Fruit fly (Drosophila melanogaster) whole organism, embryonic: ENCODE measurements around the gene CG13085.

Experiments used
- Ada2b ChIP-seq: fragments of 200-800 bp; sonication (Bioruptor generic); IDR thresholded peaks from 2 replicates; pipeline ENCODE4 v1.3.6; 2022; ENCODE audit warnings: missing biosample characterization, missing genetic modification characterization
- CG10209 ChIP-seq: fragments of 200-800 bp; sonication (Bioruptor generic); optimal IDR thresholded peaks from 3 replicates; lab custom pipeline; 2017; ENCODE audit warnings: missing biosample characterization, mild to moderate bottlenecking, missing genetic modification characterization, missing genetic modification reagents
- CG11093 ChIP-seq: fragments of 200-800 bp; sonication (Bioruptor generic); IDR thresholded peaks from 3 replicates; pipeline ENCODE4 v1.3.6; 2022; ENCODE audit warnings: missing biosample characterization, missing genetic modification characterization
- CG12299 ChIP-seq: fragments of 200-800 bp; sonication (Bioruptor generic); optimal IDR thresholded peaks from 2 replicates; lab custom pipeline; 2018; ENCODE audit warnings: missing biosample characterization, mild to moderate bottlenecking, missing genetic modification characterization
- CG1233 ChIP-seq: fragments of 200-800 bp; sonication (Bioruptor generic); optimal IDR thresholded peaks from 4 replicates; lab custom pipeline; 2018; ENCODE audit warnings: missing biosample characterization, mild to moderate bottlenecking, missing genetic modification characterization
- CG12391 ChIP-seq: fragments of 200-800 bp; sonication (Bioruptor generic); optimal IDR thresholded peaks from 3 replicates; lab custom pipeline; 2018; ENCODE audit warnings: missing biosample characterization, mild to moderate bottlenecking, missing genetic modification characterization, moderate library complexity
- CG12769 ChIP-seq: fragments of 200-800 bp; sonication (Bioruptor generic); optimal IDR thresholded peaks from 2 replicates; lab custom pipeline; 2019; ENCODE audit warnings: missing biosample characterization, mild to moderate bottlenecking, missing genetic modification characterization, moderate library complexity
- CG17328 ChIP-seq: fragments of 200-800 bp; sonication (Bioruptor generic); IDR thresholded peaks from 2 replicates; pipeline ENCODE4 v1.3.6; 2022; ENCODE audit warnings: missing biosample characterization, missing genetic modification characterization
- CG17385 ChIP-seq: fragments of 200-800 bp; sonication (Bioruptor generic); optimal IDR thresholded peaks from 3 replicates; lab custom pipeline; 2018; ENCODE audit warnings: missing biosample characterization, mild to moderate bottlenecking, missing genetic modification characterization
- CG17912 ChIP-seq: fragments of 200-800 bp; sonication (Bioruptor generic); optimal IDR thresholded peaks from 2 replicates; lab custom pipeline; 2018; ENCODE audit warnings: missing biosample characterization, mild to moderate bottlenecking, missing genetic modification characterization
- CG18476 ChIP-seq: fragments of 200-800 bp; sonication (Bioruptor generic); optimal IDR thresholded peaks from 2 replicates; lab custom pipeline; 2016; ENCODE audit warnings: missing biosample characterization, mild to moderate bottlenecking, missing genetic modification characterization
- CG18599 ChIP-seq: fragments of 200-800 bp; sonication (Bioruptor generic); optimal IDR thresholded peaks from 3 replicates; lab custom pipeline; 2017; ENCODE audit warnings: missing biosample characterization, missing genetic modification characterization, mild to moderate bottlenecking, moderate library complexity, missing genetic modification reagents
- CG2712 ChIP-seq: fragments of 200-800 bp; optimal IDR thresholded peaks from 3 replicates; lab custom pipeline; 2019; ENCODE audit warnings: missing biosample characterization, mild to moderate bottlenecking, missing genetic modification characterization, moderate library complexity
- CG3281 ChIP-seq: fragments of 200-800 bp; sonication (Bioruptor generic); optimal IDR thresholded peaks from 3 replicates; lab custom pipeline; 2017; ENCODE audit warnings: missing biosample characterization, mild to moderate bottlenecking, missing genetic modification characterization
- CG34224 ChIP-seq: fragments of 200-800 bp; sonication (Bioruptor generic); IDR thresholded peaks from 3 replicates; pipeline ENCODE4 v1.3.6; 2022; ENCODE audit warnings: missing biosample characterization, missing genetic modification characterization; ENCODE audit not compliant: partially characterized antibody
- CG42726 ChIP-seq: fragments of 200-800 bp; sonication (Bioruptor generic); IDR thresholded peaks from 2 replicates; pipeline ENCODE4 v1.3.6; 2022; ENCODE audit warnings: missing biosample characterization, missing genetic modification characterization; ENCODE audit not compliant: partially characterized antibody
- CG5953 ChIP-seq: fragments of 200-800 bp; sonication (Bioruptor generic); IDR thresholded peaks from 2 replicates; pipeline ENCODE4 v1.3.6; 2022; ENCODE audit warnings: missing biosample characterization, missing genetic modification characterization
- CG6272 ChIP-seq: fragments of 200-800 bp; sonication (Bioruptor generic); IDR thresholded peaks from 2 replicates; pipeline ENCODE4 v1.3.6; 2022; ENCODE audit warnings: missing biosample characterization, missing genetic modification characterization
- CG6654 ChIP-seq: fragments of 200-800 bp; sonication (Bioruptor generic); optimal IDR thresholded peaks from 2 replicates; lab custom pipeline; 2017; ENCODE audit warnings: missing biosample characterization, mild to moderate bottlenecking, missing genetic modification characterization
- CG7357 ChIP-seq: fragments of 200-800 bp; sonication (Bioruptor generic); IDR thresholded peaks from 3 replicates; pipeline ENCODE4 v1.3.6; 2022; ENCODE audit warnings: missing biosample characterization, missing genetic modification characterization
- CG8944 ChIP-seq: fragments of 200-800 bp; sonication (Bioruptor generic); optimal IDR thresholded peaks from 3 replicates; lab custom pipeline; 2016; ENCODE audit warnings: missing biosample characterization, missing genetic modification characterization
- CG9215 ChIP-seq: fragments of 200-800 bp; sonication (Bioruptor generic); IDR thresholded peaks from 2 replicates; pipeline ENCODE4 v1.3.6; 2022; ENCODE audit warnings: missing biosample characterization, missing genetic modification characterization
- Dek ChIP-seq: fragments of 200-800 bp; sonication (Bioruptor generic); optimal IDR thresholded peaks from 3 replicates; lab custom pipeline; 2019; ENCODE audit warnings: missing biosample characterization, mild to moderate bottlenecking, missing genetic modification characterization, moderate library complexity
- Ets65A ChIP-seq: fragments of 200-800 bp; sonication (Bioruptor generic); peaks from one replicate; lab custom pipeline; 2016; ENCODE audit warnings: missing biosample characterization, missing genetic modification characterization
- Gug ChIP-seq: fragments of 200-800 bp; sonication (Bioruptor generic); IDR thresholded peaks from 4 replicates; pipeline ENCODE4 v1.3.6; 2022; ENCODE audit warnings: missing biosample characterization, missing genetic modification characterization
- Jarid2 ChIP-seq: fragments of 200-800 bp; sonication (Bioruptor generic); optimal IDR thresholded peaks from 3 replicates; lab custom pipeline; 2017; ENCODE audit warnings: mild to moderate bottlenecking, missing biosample characterization, missing genetic modification reagents, missing genetic modification characterization
- Mad ChIP-seq: fragments of 200-800 bp; sonication (Bioruptor generic); optimal IDR thresholded peaks from 2 replicates; lab custom pipeline; 2016; ENCODE audit warnings: missing biosample characterization, missing genetic modification characterization
- Med ChIP-seq: fragments of 200-800 bp; sonication (Bioruptor generic); peaks from one replicate; lab custom pipeline; 2016; ENCODE audit warnings: missing biosample characterization, missing genetic modification characterization, mild to moderate bottlenecking, inconsistent platforms, moderate library complexity
- Meics ChIP-seq: fragments of 200-800 bp; sonication (Bioruptor generic); optimal IDR thresholded peaks from 2 replicates; lab custom pipeline; 2017; ENCODE audit warnings: missing biosample characterization, mild to moderate bottlenecking, missing genetic modification characterization
- Rx ChIP-seq: fragments of 200-800 bp; sonication (Bioruptor generic); IDR thresholded peaks from 2 replicates; pipeline ENCODE4 v1.3.6; 2022; ENCODE audit warnings: missing biosample characterization, missing genetic modification characterization
- ac ChIP-seq: fragments of 200-800 bp; sonication (Bioruptor generic); optimal IDR thresholded peaks from 3 replicates; lab custom pipeline; 2017; ENCODE audit warnings: missing biosample characterization, mild to moderate bottlenecking, missing genetic modification characterization
- ash1 ChIP-seq: fragments of 200-800 bp; sonication (Bioruptor generic); optimal IDR thresholded peaks from 2 replicates; lab custom pipeline; 2018; ENCODE audit warnings: missing biosample characterization, mild to moderate bottlenecking, missing genetic modification characterization
- ato ChIP-seq: fragments of 200-800 bp; sonication (Bioruptor generic); IDR thresholded peaks from 2 replicates; pipeline ENCODE4 v1.3.6; 2022; ENCODE audit warnings: missing biosample characterization, missing genetic modification characterization; ENCODE audit not compliant: partially characterized antibody
- cas ChIP-seq: fragments of 200-800 bp; sonication (Bioruptor generic); IDR thresholded peaks from 2 replicates; pipeline ENCODE4 v1.3.6; 2022; ENCODE audit warnings: missing biosample characterization, missing genetic modification characterization
- cg ChIP-seq: fragments of 200-800 bp; sonication (Bioruptor generic); optimal IDR thresholded peaks from 3 replicates; lab custom pipeline; 2019; ENCODE audit warnings: missing biosample characterization, mild to moderate bottlenecking, missing genetic modification characterization, moderate library complexity
- corto ChIP-seq: fragments of 200-800 bp; sonication (Bioruptor generic); optimal IDR thresholded peaks from 2 replicates; lab custom pipeline; 2016; ENCODE audit warnings: missing biosample characterization, mild to moderate bottlenecking, missing genetic modification characterization, moderate library complexity
- dpn ChIP-seq, 2 experiments: fragments of 200-800 bp; sonication (Bioruptor generic); optimal IDR thresholded peaks; 3 replicates each; lab custom pipeline; 2016; ENCODE audit warnings: missing biosample characterization in 2 of 2, missing genetic modification characterization in 2 of 2
- esg ChIP-seq: fragments of 200-800 bp; sonication (Bioruptor generic); conservative IDR thresholded peaks from 2 replicates; pipeline ENCODE4 v1.3.6; 2022; ENCODE audit warnings: missing biosample characterization, missing genetic modification characterization
- ewg ChIP-seq: fragments of 200-800 bp; sonication (Bioruptor generic); optimal IDR thresholded peaks from 3 replicates; lab custom pipeline; 2017; ENCODE audit warnings: mild to moderate bottlenecking, missing biosample characterization, missing genetic modification reagents, missing genetic modification characterization
- fu2 ChIP-seq: fragments of 200-800 bp; sonication (Bioruptor generic); optimal IDR thresholded peaks from 2 replicates; lab custom pipeline; 2016; ENCODE audit warnings: missing biosample characterization, missing genetic modification characterization
- gro ChIP-seq: fragments of 200-800 bp; sonication (Bioruptor generic); optimal IDR thresholded peaks from 2 replicates; lab custom pipeline; 2016; ENCODE audit warnings: missing biosample characterization, missing genetic modification characterization
- gsb ChIP-seq: fragments of 200-800 bp; sonication (Bioruptor generic); IDR thresholded peaks from 2 replicates; pipeline ENCODE4 v1.3.6; 2022; ENCODE audit warnings: missing biosample characterization, missing genetic modification characterization
- mirr ChIP-seq: fragments of 200-800 bp; sonication (Bioruptor generic); optimal IDR thresholded peaks from 3 replicates; lab custom pipeline; 2018; ENCODE audit warnings: missing biosample characterization, mild to moderate bottlenecking, missing genetic modification characterization
- p53 ChIP-seq: fragments of 200-800 bp; sonication (Bioruptor generic); optimal IDR thresholded peaks from 2 replicates; lab custom pipeline; 2016; ENCODE audit warnings: missing biosample characterization, missing genetic modification characterization
- pita ChIP-seq: fragments of 200-800 bp; sonication (Bioruptor generic); optimal IDR thresholded peaks from 2 replicates; lab custom pipeline; 2017; ENCODE audit warnings: missing biosample characterization, mild to moderate bottlenecking, missing genetic modification characterization
- prd ChIP-seq, 3 experiments: fragments of >200 bp in 2 of 3; fragments of 200-800 bp in 1 of 3; sonication (Bioruptor generic) in 1 of 3; optimal IDR thresholded peaks in 2 of 3; IDR thresholded peaks in 1 of 3; 2 replicates in 2 of 3; 3 replicates in 1 of 3; pipeline versions ENCODE4 v1.3.6 to Lab custom; 2017 to 2022; ENCODE audit warnings: missing biosample characterization in 1 of 3, missing genetic modification characterization in 1 of 3
- run ChIP-seq: fragments of 200-800 bp; sonication (Bioruptor generic); optimal IDR thresholded peaks from 3 replicates; lab custom pipeline; 2018; ENCODE audit warnings: missing biosample characterization, mild to moderate bottlenecking, missing genetic modification characterization
- slbo ChIP-seq: fragments of 200-800 bp; sonication (Bioruptor generic); IDR thresholded peaks from 2 replicates; pipeline ENCODE4 v1.3.6; 2022; ENCODE audit warnings: missing biosample characterization, missing genetic modification characterization
- ssp ChIP-seq: fragments of 200-800 bp; sonication (Bioruptor generic); IDR thresholded peaks from 2 replicates; pipeline ENCODE4 v1.3.6; 2022; ENCODE audit warnings: missing biosample characterization, missing genetic modification characterization
- stc ChIP-seq: fragments of 200-800 bp; sonication (Bioruptor generic); IDR thresholded peaks from 2 replicates; pipeline ENCODE4 v1.3.6; 2022; ENCODE audit warnings: missing biosample characterization, missing genetic modification characterization
- ttk ChIP-seq: fragments of 200-800 bp; sonication (Bioruptor generic); IDR thresholded peaks from 2 replicates; pipeline ENCODE4 v2.1.2; 2022; ENCODE audit warnings: missing biosample characterization, missing genetic modification characterization
- z ChIP-seq: fragments of 200-800 bp; sonication (Bioruptor generic); IDR thresholded peaks from 3 replicates; pipeline ENCODE4 v1.3.6; 2022; ENCODE audit warnings: missing biosample characterization, missing genetic modification characterization

The CG13085 gene

DNA sequence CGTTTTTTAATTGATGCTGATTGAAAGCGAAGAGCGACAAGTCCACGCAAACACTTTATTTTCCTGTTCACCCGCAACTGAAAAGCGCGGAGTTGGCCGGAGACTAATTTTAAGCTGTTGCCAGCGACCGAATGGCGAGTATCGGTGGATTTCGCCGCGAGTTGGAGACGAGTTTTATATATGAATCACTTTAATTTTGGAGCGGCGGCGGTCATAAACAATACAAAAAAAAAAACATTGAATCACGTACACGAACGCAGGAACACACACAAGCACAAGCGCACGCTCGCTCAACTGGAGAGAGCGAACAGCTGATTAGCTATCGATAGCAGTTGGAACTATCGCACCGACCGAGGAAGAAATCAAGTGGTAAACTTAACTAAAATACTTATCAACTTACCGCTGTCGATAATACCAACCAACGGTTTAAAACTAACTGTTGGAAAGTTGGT is 2.5 kb downstream of the CG13085 start, which contains the start of gene Pax (continued):
- no peak for TF ChIP-seq CG12299 (tag; lab: Kevin White, UChicago)
- no peak for TF ChIP-seq CG17328 (GFP tag; lab: Robert Waterston, UW)
- no peak for TF ChIP-seq stc (GFP tag; lab: Robert Waterston, UW)
- TF ChIP-seq CG7357 = no peak
- TF ChIP-seq CG34224 (GFP tag; lab: Robert Waterston, UW) = peak; percentile 92
- no peak for TF ChIP-seq CG6272 (GFP tag; lab: Robert Waterston, UW)
- TF ChIP-seq cg (GFP tag; lab: Kevin White, UChicago) = peak; percentile 93
- TF ChIP-seq CG18476 (GFP tag; lab: Kevin White, UChicago) = no peak
- no peak for TF ChIP-seq slbo (GFP tag; lab: Robert Waterston, UW)
- no peak for TF ChIP-seq CG17912 (GFP tag; lab: Kevin White, UChicago)
- no peak for TF ChIP-seq CG1233 (GFP tag; lab: Kevin White, UChicago)
- no peak for TF ChIP-seq dpn (GFP tag; optimal IDR thresholded peaks at IDR 0.05; lab: Kevin White, UChicago)
- TF ChIP-seq CG10209 (GFP tag; lab: Kevin White, UChicago) = no peak
- no peak for TF ChIP-seq CG18599
- TF ChIP-seq CG12769 (tag; lab: Kevin White, UChicago) = no peak
- TF ChIP-seq Ets65A (GFP tag; lab: Kevin White, UChicago) = no peak
- TF ChIP-seq Ada2b (GFP tag; lab: Robert Waterston, UW) = no peak
- no peak for TF ChIP-seq fu2 (GFP tag; lab: Kevin White, UChicago)
- TF ChIP-seq esg = no peak
- TF ChIP-seq CG11093 (GFP tag; lab: Robert Waterston, UW) = no peak
- TF ChIP-seq Rx (GFP tag; lab: Robert Waterston, UW) = no peak
- peak; percentile 61 for TF ChIP-seq Med (GFP tag; lab: Kevin White, UChicago)
- peak; percentile 92 for TF ChIP-seq ato (GFP tag; lab: Robert Waterston, UW)
- no peak for TF ChIP-seq CG8944 (GFP tag; lab: Kevin White, UChicago)
- peak; percentile 98 for TF ChIP-seq CG42726 (GFP tag; lab: Robert Waterston, UW)
- no peak for TF ChIP-seq corto (GFP tag; lab: Kevin White, UChicago)
- TF ChIP-seq run (tag; lab: Kevin White, UChicago) = no peak
- no peak for TF ChIP-seq ttk
- TF ChIP-seq CG5953 = no peak
- TF ChIP-seq prd (optimal IDR thresholded peaks at IDR 0.05; lab: Kevin White, UChicago) = no peak
- TF ChIP-seq prd (GFP tag; IDR thresholded peaks at IDR 0.05; lab: Robert Waterston, UW) = no peak
- no peak for TF ChIP-seq CG2712
- TF ChIP-seq gro (GFP tag; lab: Kevin White, UChicago) = no peak
- TF ChIP-seq Gug = no peak
- TF ChIP-seq CG12391 (tag; lab: Kevin White, UChicago) = no peak
- TF ChIP-seq Meics = no peak
- TF ChIP-seq ssp = no peak
- TF ChIP-seq Dek (tag; lab: Kevin White, UChicago) = no peak
- no peak for TF ChIP-seq CG9215 (GFP tag; lab: Robert Waterston, UW)
- TF ChIP-seq ash1 = no peak
- no peak for TF ChIP-seq cas (GFP tag; lab: Robert Waterston, UW)
- no peak for TF ChIP-seq CG6654 (GFP tag; lab: Kevin White, UChicago)
- no peak for TF ChIP-seq ac
- no peak for TF ChIP-seq Jarid2 (GFP tag; lab: Kevin White, UChicago)
- TF ChIP-seq CG17385 = no peak
- no peak for TF ChIP-seq Mad
- no peak for TF ChIP-seq gsb (GFP tag; lab: Robert Waterston, UW)
- TF ChIP-seq mirr (GFP tag; lab: Kevin White, UChicago) = no peak
- TF ChIP-seq CG3281 (GFP tag; lab: Kevin White, UChicago) = no peak
- TF ChIP-seq pita = peak; percentile 29
- TF ChIP-seq z = no peak
- no peak for TF ChIP-seq p53
- TF ChIP-seq ewg (GFP tag; lab: Kevin White, UChicago) = peak; percentile 83
